Worm (Caenorhabditis elegans) whole organism, L3 larva: ENCODE data around the gene Y41D4A.1.

Experiments
- ceh-16 ChIP-seq: sonication (generic microtip); optimal IDR thresholded peaks from 2 replicates; lab custom pipeline; 2017; ENCODE audit warnings: missing biosample characterization, missing genetic modification characterization
- ceh-28 ChIP-seq: fragments of 150-350 bp; optimal IDR thresholded peaks from 2 replicates; lab custom pipeline; 2014; ENCODE audit warnings: missing biosample characterization, missing genetic modification reagents, missing genetic modification characterization
- elt-2 ChIP-seq: sonication (generic microtip); optimal IDR thresholded peaks from 2 replicates; lab custom pipeline; 2016; ENCODE audit warnings: missing genetic modification reagents, mild to moderate bottlenecking, missing genetic modification characterization, missing compliant biosample characterization
- mdl-1 ChIP-seq: fragments of 150-350 bp; optimal IDR thresholded peaks from 2 replicates; lab custom pipeline; 2014; ENCODE audit warnings: missing biosample characterization, missing genetic modification characterization
- nhr-11 ChIP-seq: fragments of 150-350 bp; optimal IDR thresholded peaks from 2 replicates; lab custom pipeline; 2014; ENCODE audit warnings: missing biosample characterization, missing genetic modification characterization
- nhr-12 ChIP-seq: fragments of 150-350 bp; optimal IDR thresholded peaks from 2 replicates; lab custom pipeline; 2014; ENCODE audit warnings: missing biosample characterization, missing genetic modification characterization
- nhr-28 ChIP-seq: fragments of 150-350 bp; optimal IDR thresholded peaks from 2 replicates; lab custom pipeline; 2014; ENCODE audit warnings: missing biosample characterization, missing genetic modification characterization
- nhr-43 ChIP-seq: sonication (generic microtip); optimal IDR thresholded peaks from 2 replicates; lab custom pipeline; 2016; ENCODE audit warnings: mild to moderate bottlenecking, missing genetic modification characterization, missing compliant biosample characterization; ENCODE audit not compliant: poor library complexity, severe bottlenecking
- pha-4 ChIP-seq: fragments of 150-350 bp; optimal IDR thresholded peaks from 2 replicates; lab custom pipeline; 2014; ENCODE audit warnings: missing biosample characterization, missing genetic modification reagents, missing genetic modification characterization
- pqm-1 ChIP-seq: fragments of 150-350 bp; optimal IDR thresholded peaks from 2 replicates; lab custom pipeline; 2017; ENCODE audit warnings: missing biosample characterization, missing genetic modification characterization, inconsistent platforms
- snpc-4 ChIP-seq: fragments of 150-350 bp; optimal IDR thresholded peaks from 2 replicates; lab custom pipeline; 2014; ENCODE audit warnings: missing biosample characterization, missing genetic modification characterization
- tbx-2 ChIP-seq: sonication (generic microtip); optimal IDR thresholded peaks from 2 replicates; lab custom pipeline; 2016; ENCODE audit warnings: mild to moderate bottlenecking, missing genetic modification characterization, missing compliant biosample characterization
- unc-62 ChIP-seq: fragments of 150-350 bp; sonication (generic microtip); optimal IDR thresholded peaks from 4 replicates; lab custom pipeline; 2014; ENCODE audit warnings: missing biosample characterization, missing genetic modification reagents, missing genetic modification characterization

- TF ChIP-seq mdl-1 (tag; lab: Kevin White, UChicago) (no peak), nhr-12 (tag; lab: Kevin White, UChicago) (no peak), pha-4 (tag; lab: Kevin White, UChicago) (no peak), nhr-43 (tag; lab: Kevin White, UChicago) (no peak), unc-62 (GFP tag; lab: Kevin White, UChicago) (no peak), snpc-4 (tag; lab: Kevin White, UChicago) (no peak), ceh-28 (tag; lab: Kevin White, UChicago) (no peak), elt-2 (tag; lab: Kevin White, UChicago) (no peak), pqm-1 (tag; lab: Kevin White, UChicago) (no peak), ceh-16 (tag; lab: Kevin White, UChicago) (no peak), nhr-11 (tag; lab: Kevin White, UChicago) (no peak), nhr-28 (no peak), tbx-2 (tag; lab: Kevin White, UChicago) (no peak)
Observed at ce11 chrIV:1821550-1821949, 49.6 kb downstream of the Y41D4A.1 start, which contains the start of gene Y38C1BA.4.
